Fruit fly (Drosophila melanogaster) whole organism: ENCODE measurements around the gene CG14410.

ENCODE experiments used
- CG8478 ChIP-seq: fragments of >200 bp; optimal IDR thresholded peaks from 2 replicates; lab custom pipeline; 2018; ENCODE audit warnings: inconsistent platforms
- Dll ChIP-seq: fragments of >200 bp; optimal IDR thresholded peaks from 2 replicates; lab custom pipeline; 2017
- EcR ChIP-seq, 2 experiments: fragments of >200 bp; optimal IDR thresholded peaks; 2 replicates each; lab custom pipeline; 2017; ENCODE audit warnings: missing biosample characterization in 2 of 2, missing genetic modification characterization in 2 of 2, missing genetic modification reagents in 2 of 2
- pan ChIP-seq: fragments of >200 bp; optimal IDR thresholded peaks from 2 replicates; lab custom pipeline; 2017
- psq ChIP-seq: fragments of >200 bp; optimal IDR thresholded peaks from 2 replicates; lab custom pipeline; 2017
- usp ChIP-seq: fragments of >200 bp; optimal IDR thresholded peaks from 2 replicates; lab custom pipeline; 2017; ENCODE audit warnings: missing biosample characterization, missing genetic modification characterization, mixed read lengths

Gene CG14410

dm6 chrX:14836425-14836824 is at the start of gene CG14410:
Gene CG14410, plus strand, starts transcription at chrX:14836725.
- no peak for TF ChIP-seq Dll
- TF ChIP-seq EcR (GFP tag; optimal IDR thresholded peaks at IDR 0.05; lab: Kevin White, UChicago), result no peak
- no peak for TF ChIP-seq CG8478 (lab: Kevin White, UChicago)
- TF ChIP-seq pan (lab: Kevin White, UChicago), result no peak
- TF ChIP-seq psq (lab: Kevin White, UChicago), result no peak
- no peak for TF ChIP-seq usp (GFP tag; lab: Kevin White, UChicago)

- TF ChIP-seq pan (lab: Kevin White, UChicago) (no peak), psq (lab: Kevin White, UChicago) (no peak), Dll (no peak), EcR (GFP tag; optimal IDR thresholded peaks at IDR 0.05; lab: Kevin White, UChicago) (no peak), CG8478 (lab: Kevin White, UChicago) (no peak), usp (GFP tag; lab: Kevin White, UChicago) (no peak)
Observed at dm6 chrX:14802611-14803110, 33.9 kb upstream of the CG14410 start.

dm6 chrX:14805646-14806045 is 30.9 kb upstream of the CG14410 start:
- TF ChIP-seq EcR (GFP tag; optimal IDR thresholded peaks at IDR 0.05; lab: Kevin White, UChicago) (no peak), Dll (no peak), CG8478 (lab: Kevin White, UChicago) (no peak), psq (lab: Kevin White, UChicago) (no peak)

- TF ChIP-seq CG8478 (lab: Kevin White, UChicago) (no peak), EcR (GFP tag; optimal IDR thresholded peaks at IDR 0.05; lab: Kevin White, UChicago) (no peak), psq (lab: Kevin White, UChicago) (no peak), Dll (no peak), usp (GFP tag; lab: Kevin White, UChicago) (no peak), pan (lab: Kevin White, UChicago) (no peak)
Observed at dm6 chrX:14810433-14810832, 26.1 kb upstream of the CG14410 start.

dm6 chrX:14812239-14812638 is 24.3 kb upstream of the CG14410 start:
- TF ChIP-seq usp (GFP tag; lab: Kevin White, UChicago) (no peak), Dll (no peak), pan (lab: Kevin White, UChicago) (no peak), CG8478 (lab: Kevin White, UChicago) (no peak), psq (lab: Kevin White, UChicago) (no peak), EcR (GFP tag; optimal IDR thresholded peaks at IDR 0.05; lab: Kevin White, UChicago) (no peak)

- no peak for TF ChIP-seq pan (lab: Kevin White, UChicago)
- no peak for TF ChIP-seq CG8478 (lab: Kevin White, UChicago)
- TF ChIP-seq psq (lab: Kevin White, UChicago), result no peak
- no peak for TF ChIP-seq Dll
- TF ChIP-seq EcR (GFP tag; optimal IDR thresholded peaks at IDR 0.05; lab: Kevin White, UChicago), result no peak
- TF ChIP-seq usp (GFP tag; lab: Kevin White, UChicago), result no peak
Observed at dm6 chrX:14824690-14825469, 11.6 kb upstream of the CG14410 start.

dm6 chrX:14825470-14825787 is 11.1 kb upstream of the CG14410 start:
- TF ChIP-seq pan (lab: Kevin White, UChicago) (no peak), usp (GFP tag; lab: Kevin White, UChicago) (no peak), Dll (no peak), CG8478 (lab: Kevin White, UChicago) (no peak), EcR (GFP tag; optimal IDR thresholded peaks at IDR 0.05; lab: Kevin White, UChicago) (no peak), psq (lab: Kevin White, UChicago) (no peak)

dm6 chrX:14825922-14826617 is 10.5 kb upstream of the CG14410 start, which contains the start of gene rut:
Gene rut, minus strand, starts transcription at chrX:14826073.
- TF ChIP-seq usp (GFP tag; lab: Kevin White, UChicago) (no peak), psq (lab: Kevin White, UChicago) (no peak), EcR (GFP tag; optimal IDR thresholded peaks at IDR 0.05; lab: Kevin White, UChicago) (no peak), Dll (no peak), pan (lab: Kevin White, UChicago) (no peak), CG8478 (lab: Kevin White, UChicago) (no peak)

- TF ChIP-seq CG8478 (lab: Kevin White, UChicago) (no peak), pan (lab: Kevin White, UChicago) (no peak), usp (GFP tag; lab: Kevin White, UChicago) (no peak), EcR (GFP tag; optimal IDR thresholded peaks at IDR 0.05; lab: Kevin White, UChicago) (no peak), psq (lab: Kevin White, UChicago) (no peak), Dll (no peak)
Observed at dm6 chrX:14827643-14828042, 8.9 kb upstream of the CG14410 start.

dm6 chrX:14831713-14832561 is 4.6 kb upstream of the CG14410 start, which contains the start of gene CG14408:
Gene CG14408, minus strand, starts transcription at chrX:14832033.
- TF ChIP-seq EcR (GFP tag; optimal IDR thresholded peaks at IDR 0.05; lab: Kevin White, UChicago) (no peak), Dll (no peak), psq (lab: Kevin White, UChicago) (no peak), pan (lab: Kevin White, UChicago) (no peak), usp (GFP tag; lab: Kevin White, UChicago) (no peak), CG8478 (lab: Kevin White, UChicago) (no peak)
